Fruit fly (Drosophila melanogaster) whole organism, pupa: ENCODE data around the gene Prat2.
A peak's percentile ranks its signal among the peaks of the same experiment; 100 is the strongest.

ENCODE experiments used
- CG10348 ChIP-seq: fragments of 200-800 bp; sonication (Bioruptor generic); IDR thresholded peaks from 2 replicates; pipeline ENCODE4 v1.3.6; 2022; ENCODE audit warnings: missing biosample characterization, missing genetic modification characterization
- CG12605 ChIP-seq: fragments of 200-800 bp; sonication (Bioruptor generic); IDR thresholded peaks from 2 replicates; pipeline ENCODE4 v1.3.6; 2022; ENCODE audit warnings: missing biosample characterization, missing genetic modification characterization
- CG13204 ChIP-seq: fragments of 200-800 bp; sonication (Bioruptor generic); optimal IDR thresholded peaks from 2 replicates; lab custom pipeline; 2018; ENCODE audit warnings: missing biosample characterization, mild to moderate bottlenecking, missing genetic modification characterization, moderate library complexity
- CG14655 ChIP-seq: fragments of 200-800 bp; sonication (Bioruptor generic); optimal IDR thresholded peaks from 3 replicates; lab custom pipeline; 2017; ENCODE audit warnings: mild to moderate bottlenecking, missing biosample characterization, missing genetic modification reagents, missing genetic modification characterization
- CG15710 ChIP-seq: fragments of 200-800 bp; sonication (Bioruptor generic); optimal IDR thresholded peaks from 2 replicates; lab custom pipeline; 2018; ENCODE audit warnings: missing biosample characterization, mild to moderate bottlenecking, missing genetic modification characterization, moderate library complexity
- CG17806 ChIP-seq: fragments of 200-800 bp; sonication (Bioruptor generic); optimal IDR thresholded peaks from 2 replicates; lab custom pipeline; 2018; ENCODE audit warnings: missing biosample characterization, mild to moderate bottlenecking, missing genetic modification characterization, moderate library complexity
- CG32121 ChIP-seq: fragments of 200-800 bp; sonication (Bioruptor generic); IDR thresholded peaks from 2 replicates; pipeline ENCODE4 v1.3.6; 2022; ENCODE audit warnings: missing biosample characterization, missing genetic modification characterization
- CG34367 ChIP-seq: fragments of 200-800 bp; sonication (Bioruptor generic); optimal IDR thresholded peaks from 2 replicates; lab custom pipeline; 2018; ENCODE audit warnings: missing biosample characterization, mild to moderate bottlenecking, missing genetic modification characterization
- CG4496 ChIP-seq: fragments of 200-800 bp; sonication (Bioruptor generic); IDR thresholded peaks from 3 replicates; pipeline ENCODE4 v1.3.6; 2022; ENCODE audit warnings: missing biosample characterization, missing genetic modification characterization
- CG8159 ChIP-seq: fragments of 200-800 bp; sonication (Bioruptor generic); optimal IDR thresholded peaks from 3 replicates; lab custom pipeline; 2018; ENCODE audit warnings: missing biosample characterization, mild to moderate bottlenecking, missing genetic modification characterization, moderate library complexity
- CG8301 ChIP-seq: fragments of 200-800 bp; sonication (Bioruptor generic); optimal IDR thresholded peaks from 2 replicates; lab custom pipeline; 2018; ENCODE audit warnings: missing biosample characterization, mild to moderate bottlenecking, missing genetic modification characterization
- CG9948 ChIP-seq: fragments of 200-800 bp; sonication (Bioruptor generic); optimal IDR thresholded peaks from 2 replicates; lab custom pipeline; 2018; ENCODE audit warnings: missing biosample characterization, mild to moderate bottlenecking, missing genetic modification characterization, moderate library complexity
- D1 ChIP-seq: fragments of 200-800 bp; sonication (Bioruptor generic); optimal IDR thresholded peaks from 2 replicates; lab custom pipeline; 2018; ENCODE audit warnings: missing biosample characterization, mild to moderate bottlenecking, missing genetic modification characterization, moderate library complexity
- EcR ChIP-seq: fragments of 200-800 bp; sonication (Bioruptor generic); optimal IDR thresholded peaks from 3 replicates; lab custom pipeline; 2019; ENCODE audit warnings: missing biosample characterization, missing genetic modification characterization, mild to moderate bottlenecking, moderate library complexity, missing genetic modification reagents
- Ets98B ChIP-seq: fragments of 200-800 bp; sonication (Bioruptor generic); IDR thresholded peaks from 2 replicates; pipeline ENCODE4 v1.3.6; 2022; ENCODE audit warnings: missing biosample characterization, missing genetic modification characterization
- Pif1A ChIP-seq: fragments of 200-800 bp; sonication (Bioruptor generic); optimal IDR thresholded peaks from 3 replicates; lab custom pipeline; 2016; ENCODE audit warnings: missing biosample characterization, missing genetic modification characterization
- Pif1B ChIP-seq: fragments of 200-800 bp; sonication (Bioruptor generic); optimal IDR thresholded peaks from 3 replicates; lab custom pipeline; 2016; ENCODE audit warnings: missing biosample characterization, missing genetic modification characterization
- Snoo ChIP-seq: fragments of 200-800 bp; sonication (Bioruptor generic); optimal IDR thresholded peaks from 3 replicates; lab custom pipeline; 2017; ENCODE audit warnings: missing biosample characterization, mild to moderate bottlenecking, missing genetic modification characterization, inconsistent platforms
- fd96Ca ChIP-seq: fragments of 200-800 bp; sonication (Bioruptor generic); IDR thresholded peaks from 3 replicates; pipeline ENCODE4 v1.3.6; 2022; ENCODE audit warnings: missing biosample characterization, missing genetic modification characterization
- gl ChIP-seq: fragments of 200-800 bp; sonication (Bioruptor generic); optimal IDR thresholded peaks from 2 replicates; lab custom pipeline; 2018; ENCODE audit warnings: missing biosample characterization, mild to moderate bottlenecking, missing genetic modification characterization
- rn ChIP-seq: fragments of 200-800 bp; sonication (Bioruptor generic); IDR thresholded peaks from 2 replicates; pipeline ENCODE4 v1.3.6; 2022; ENCODE audit warnings: missing biosample characterization, missing genetic modification characterization

Prat2 gene

dm6 chr3L:6871296-6871695, 43.4 kb downstream of the Prat2 start:
- TF ChIP-seq CG14655 (GFP tag; lab: Kevin White, UChicago) = peak; percentile 48
- peak; percentile 4 for TF ChIP-seq CG13204 (GFP tag; lab: Kevin White, UChicago)
- TF ChIP-seq CG10348 (GFP tag; lab: Robert Waterston, UW) = no peak
- no peak for TF ChIP-seq rn (GFP tag; lab: Robert Waterston, UW)
- peak; percentile 52 for TF ChIP-seq CG34367 (tag; lab: Kevin White, UChicago)
- TF ChIP-seq CG4496 (GFP tag; lab: Robert Waterston, UW) = 0 out of 3 replicates have a peak, but pooled peaks have one; percentile 40
- peak; percentile 46 for TF ChIP-seq Snoo (tag; lab: Kevin White, UChicago)
- TF ChIP-seq CG15710 (tag; lab: Kevin White, UChicago) = peak; percentile 69
- peak; percentile 68 for TF ChIP-seq CG17806 (tag; lab: Kevin White, UChicago)
- TF ChIP-seq Pif1A (GFP tag; lab: Kevin White, UChicago) = peak; percentile 51
- peak; percentile 78 for TF ChIP-seq CG9948 (tag; lab: Kevin White, UChicago)
- peak; percentile 43 for TF ChIP-seq gl (tag; lab: Kevin White, UChicago)
- no peak for TF ChIP-seq CG8301 (tag; lab: Kevin White, UChicago)
- TF ChIP-seq CG12605 (GFP tag; lab: Robert Waterston, UW) = no peak
- TF ChIP-seq D1 (tag; lab: Kevin White, UChicago) = peak; percentile 12
- TF ChIP-seq CG8159 = peak; percentile 78
- no peak for TF ChIP-seq CG32121
- TF ChIP-seq Pif1B (GFP tag; lab: Kevin White, UChicago) = peak; percentile 47
- TF ChIP-seq fd96Ca (GFP tag; lab: Robert Waterston, UW) = no peak
- TF ChIP-seq Ets98B (GFP tag; lab: Robert Waterston, UW) = no peak
- TF ChIP-seq EcR (GFP tag; lab: Kevin White, UChicago) = no peak

- TF ChIP-seq D1 (tag; lab: Kevin White, UChicago) (no peak), CG8159 (no peak), CG14655 (GFP tag; lab: Kevin White, UChicago) (no peak), EcR (GFP tag; lab: Kevin White, UChicago) (no peak), CG10348 (GFP tag; lab: Robert Waterston, UW) (no peak), gl (tag; lab: Kevin White, UChicago) (no peak), CG9948 (tag; lab: Kevin White, UChicago) (no peak), CG12605 (GFP tag; lab: Robert Waterston, UW) (no peak), CG8301 (tag; lab: Kevin White, UChicago) (no peak), CG32121 (no peak), CG4496 (GFP tag; lab: Robert Waterston, UW) (no peak), CG34367 (tag; lab: Kevin White, UChicago) (no peak), Pif1B (GFP tag; lab: Kevin White, UChicago) (no peak), Snoo (tag; lab: Kevin White, UChicago) (no peak), fd96Ca (GFP tag; lab: Robert Waterston, UW) (no peak), Ets98B (GFP tag; lab: Robert Waterston, UW) (no peak), rn (GFP tag; lab: Robert Waterston, UW) (no peak), CG17806 (tag; lab: Kevin White, UChicago) (no peak), Pif1A (GFP tag; lab: Kevin White, UChicago) (no peak)
Observed at dm6 chr3L:6864187-6864586, 50.5 kb downstream of the Prat2 start.
